Fruit fly (Drosophila melanogaster) whole organism, prepupa: Measurements from ENCODE around the gene anchor.

ENCODE experiments used
- Blimp-1 ChIP-seq: fragments of 200-800 bp; sonication (Bioruptor generic); optimal IDR thresholded peaks from 3 replicates; lab custom pipeline; 2017; ENCODE audit warnings: missing biosample characterization, missing genetic modification characterization, mild to moderate bottlenecking, moderate library complexity, missing genetic modification reagents
- CG10631 ChIP-seq: fragments of 200-800 bp; sonication (Bioruptor generic); optimal IDR thresholded peaks from 2 replicates; lab custom pipeline; 2016; ENCODE audit warnings: missing biosample characterization, missing genetic modification characterization
- CG11294 ChIP-seq: fragments of 200-800 bp; sonication (Bioruptor generic); IDR thresholded peaks from 2 replicates; pipeline ENCODE4 v1.3.6; 2022; ENCODE audit warnings: missing biosample characterization, missing genetic modification characterization
- CG11762 ChIP-seq: fragments of 200-800 bp; sonication (Bioruptor generic); optimal IDR thresholded peaks from 3 replicates; lab custom pipeline; 2016; ENCODE audit warnings: missing biosample characterization, missing genetic modification characterization; ENCODE audit not compliant: insufficient read depth
- CG11902 ChIP-seq: fragments of 200-800 bp; sonication (Bioruptor generic); optimal IDR thresholded peaks from 3 replicates; lab custom pipeline; 2016; ENCODE audit warnings: missing biosample characterization, missing genetic modification characterization
- CG15336 ChIP-seq: fragments of 200-800 bp; sonication (Bioruptor generic); IDR thresholded peaks from 2 replicates; pipeline ENCODE4 v1.3.6; 2022; ENCODE audit warnings: missing biosample characterization, missing genetic modification characterization
- CG1621 ChIP-seq: fragments of 200-800 bp; sonication (Bioruptor generic); optimal IDR thresholded peaks from 3 replicates; lab custom pipeline; 2018; ENCODE audit warnings: missing biosample characterization, mild to moderate bottlenecking, missing genetic modification characterization
- CG3032 ChIP-seq: fragments of 200-800 bp; optimal IDR thresholded peaks from 2 replicates; lab custom pipeline; 2019; ENCODE audit warnings: missing biosample characterization, mild to moderate bottlenecking, missing genetic modification characterization, moderate library complexity
- CG31627 ChIP-seq: fragments of 200-800 bp; sonication (Bioruptor generic); optimal IDR thresholded peaks from 3 replicates; lab custom pipeline; 2016; ENCODE audit warnings: missing biosample characterization, missing genetic modification characterization
- CG3919 ChIP-seq: fragments of 200-800 bp; sonication (Bioruptor generic); optimal IDR thresholded peaks from 3 replicates; lab custom pipeline; 2016; ENCODE audit warnings: missing biosample characterization, missing genetic modification characterization
- CG4318 ChIP-seq: fragments of 200-800 bp; sonication (Bioruptor generic); optimal IDR thresholded peaks from 3 replicates; lab custom pipeline; 2017; ENCODE audit warnings: missing biosample characterization, mild to moderate bottlenecking, missing genetic modification characterization
- CG6163 ChIP-seq: fragments of 200-800 bp; sonication (Bioruptor generic); IDR thresholded peaks from 3 replicates; pipeline ENCODE4 v1.3.6; 2022; ENCODE audit warnings: missing biosample characterization, missing genetic modification characterization
- CG6276 ChIP-seq: fragments of 200-800 bp; sonication (Bioruptor generic); optimal IDR thresholded peaks from 2 replicates; lab custom pipeline; 2017; ENCODE audit warnings: missing biosample characterization, mild to moderate bottlenecking, missing genetic modification characterization
- CG6808 ChIP-seq: fragments of 200-800 bp; sonication (Bioruptor generic); optimal IDR thresholded peaks from 3 replicates; lab custom pipeline; 2017; ENCODE audit warnings: missing biosample characterization, missing genetic modification characterization, mild to moderate bottlenecking, moderate library complexity, missing genetic modification reagents
- CG6854 ChIP-seq: fragments of 200-800 bp; sonication (Bioruptor generic); optimal IDR thresholded peaks from 2 replicates; lab custom pipeline; 2017; ENCODE audit warnings: missing biosample characterization, mild to moderate bottlenecking, missing genetic modification characterization
- CG8119 ChIP-seq: fragments of 200-800 bp; sonication (Bioruptor generic); IDR thresholded peaks from 3 replicates; pipeline ENCODE4 v1.3.6; 2022; ENCODE audit warnings: missing biosample characterization, missing genetic modification characterization
- CG8632 ChIP-seq: fragments of 200-800 bp; sonication (Bioruptor generic); optimal IDR thresholded peaks from 3 replicates; lab custom pipeline; 2016; ENCODE audit warnings: missing biosample characterization, missing genetic modification characterization
- CG9139 ChIP-seq: fragments of 200-800 bp; sonication (Bioruptor generic); optimal IDR thresholded peaks from 3 replicates; lab custom pipeline; 2017; ENCODE audit warnings: missing biosample characterization, mild to moderate bottlenecking, missing genetic modification characterization
- Eip75B ChIP-seq: fragments of 200-800 bp; sonication (Bioruptor generic); optimal IDR thresholded peaks from 3 replicates; lab custom pipeline; 2016; ENCODE audit warnings: missing biosample characterization, missing genetic modification characterization
- Eip78C ChIP-seq: fragments of 200-800 bp; sonication (Bioruptor generic); peaks from one replicate; lab custom pipeline; 2016; ENCODE audit warnings: missing biosample characterization, missing genetic modification characterization
- Eip93F ChIP-seq: fragments of 200-800 bp; sonication (Bioruptor generic); optimal IDR thresholded peaks from 2 replicates; lab custom pipeline; 2016; ENCODE audit warnings: missing biosample characterization, mild to moderate bottlenecking, missing genetic modification characterization
- Ets21C ChIP-seq: fragments of 200-800 bp; sonication (Bioruptor generic); optimal IDR thresholded peaks from 3 replicates; lab custom pipeline; 2016; ENCODE audit warnings: missing biosample characterization, missing genetic modification characterization
- Gug ChIP-seq: fragments of 200-800 bp; sonication (Bioruptor generic); IDR thresholded peaks from 2 replicates; pipeline ENCODE4 v1.3.6; 2022; ENCODE audit warnings: missing biosample characterization, missing genetic modification characterization
- Hr39 ChIP-seq: fragments of 200-800 bp; sonication (Bioruptor generic); optimal IDR thresholded peaks from 2 replicates; lab custom pipeline; 2016; ENCODE audit warnings: missing biosample characterization, missing genetic modification characterization
- Hr4 ChIP-seq: fragments of 200-800 bp; sonication (Bioruptor generic); optimal IDR thresholded peaks from 3 replicates; lab custom pipeline; 2016; ENCODE audit warnings: missing biosample characterization, missing genetic modification characterization
- Lpt ChIP-seq: fragments of 200-800 bp; sonication (Bioruptor generic); optimal IDR thresholded peaks from 3 replicates; lab custom pipeline; 2016; ENCODE audit warnings: missing biosample characterization, missing genetic modification characterization
- Met ChIP-seq: fragments of 200-800 bp; sonication (Bioruptor generic); optimal IDR thresholded peaks from 3 replicates; lab custom pipeline; 2016; ENCODE audit warnings: missing biosample characterization, missing genetic modification characterization
- OdsH ChIP-seq: fragments of 200-800 bp; sonication (Bioruptor generic); optimal IDR thresholded peaks from 3 replicates; lab custom pipeline; 2016; ENCODE audit warnings: missing biosample characterization, missing genetic modification characterization
- Smox ChIP-seq: fragments of 200-800 bp; sonication (Bioruptor generic); optimal IDR thresholded peaks from 3 replicates; lab custom pipeline; 2016; ENCODE audit warnings: missing biosample characterization, missing genetic modification characterization
- Sox14 ChIP-seq: fragments of 200-800 bp; sonication (Bioruptor generic); optimal IDR thresholded peaks from 3 replicates; lab custom pipeline; 2016; ENCODE audit warnings: missing biosample characterization, missing genetic modification characterization
- Sox15 ChIP-seq: fragments of 200-800 bp; sonication (Bioruptor generic); optimal IDR thresholded peaks from 3 replicates; lab custom pipeline; 2016; ENCODE audit warnings: missing biosample characterization, missing genetic modification characterization
- achi ChIP-seq: fragments of 200-800 bp; sonication (Bioruptor generic); optimal IDR thresholded peaks from 3 replicates; lab custom pipeline; 2016; ENCODE audit warnings: missing biosample characterization, missing genetic modification characterization
- dac ChIP-seq: fragments of 200-800 bp; sonication (Bioruptor generic); optimal IDR thresholded peaks from 2 replicates; lab custom pipeline; 2017; ENCODE audit warnings: missing biosample characterization, mild to moderate bottlenecking, missing genetic modification characterization
- esn ChIP-seq: fragments of 200-800 bp; sonication (Bioruptor generic); optimal IDR thresholded peaks from 2 replicates; lab custom pipeline; 2016; ENCODE audit warnings: missing biosample characterization, mild to moderate bottlenecking, missing genetic modification characterization, moderate library complexity
- fd59A ChIP-seq: fragments of 200-800 bp; sonication (Bioruptor generic); optimal IDR thresholded peaks from 2 replicates; lab custom pipeline; 2017; ENCODE audit warnings: missing biosample characterization, mild to moderate bottlenecking, missing genetic modification characterization, missing genetic modification reagents
- fd85E ChIP-seq: fragments of 200-800 bp; sonication (Bioruptor generic); optimal IDR thresholded peaks from 3 replicates; lab custom pipeline; 2016; ENCODE audit warnings: missing biosample characterization, missing genetic modification characterization
- fkh ChIP-seq: fragments of 200-800 bp; sonication (Bioruptor generic); optimal IDR thresholded peaks from 3 replicates; lab custom pipeline; 2017; ENCODE audit warnings: missing biosample characterization, mild to moderate bottlenecking, missing genetic modification characterization, moderate library complexity
- net ChIP-seq: fragments of 200-800 bp; sonication (Bioruptor generic); optimal IDR thresholded peaks from 3 replicates; lab custom pipeline; 2016; ENCODE audit warnings: missing biosample characterization, missing genetic modification characterization
- pdm3 ChIP-seq: fragments of 200-800 bp; sonication (Bioruptor generic); optimal IDR thresholded peaks from 3 replicates; lab custom pipeline; 2016; ENCODE audit warnings: missing biosample characterization, missing genetic modification characterization
- salr ChIP-seq, 2 experiments: fragments of 200-800 bp; sonication (Bioruptor generic); optimal IDR thresholded peaks; 3 replicates each; lab custom pipeline; 2016 to 2018; ENCODE audit warnings: missing biosample characterization in 2 of 2, missing genetic modification characterization in 2 of 2, mild to moderate bottlenecking in 1 of 2
- ss ChIP-seq, 2 experiments: fragments of 200-800 bp; sonication (Bioruptor generic); optimal IDR thresholded peaks; 2 replicates in 1 of 2; 3 replicates in 1 of 2; lab custom pipeline; 2017 to 2018; ENCODE audit warnings: mild to moderate bottlenecking in 2 of 2, missing biosample characterization in 2 of 2, missing genetic modification characterization in 2 of 2, moderate library complexity in 1 of 2
- svp ChIP-seq: fragments of 200-800 bp; sonication (Bioruptor generic); peaks from one replicate; lab custom pipeline; 2016; ENCODE audit warnings: missing biosample characterization, missing genetic modification characterization
- topi ChIP-seq: fragments of 200-800 bp; sonication (Bioruptor generic); optimal IDR thresholded peaks from 3 replicates; lab custom pipeline; 2016; ENCODE audit warnings: missing biosample characterization, missing genetic modification characterization
- vri ChIP-seq: fragments of 200-800 bp; sonication (Bioruptor generic); optimal IDR thresholded peaks from 3 replicates; lab custom pipeline; 2016; ENCODE audit warnings: missing biosample characterization, mild to moderate bottlenecking, missing genetic modification characterization

Gene anchor

DNA sequence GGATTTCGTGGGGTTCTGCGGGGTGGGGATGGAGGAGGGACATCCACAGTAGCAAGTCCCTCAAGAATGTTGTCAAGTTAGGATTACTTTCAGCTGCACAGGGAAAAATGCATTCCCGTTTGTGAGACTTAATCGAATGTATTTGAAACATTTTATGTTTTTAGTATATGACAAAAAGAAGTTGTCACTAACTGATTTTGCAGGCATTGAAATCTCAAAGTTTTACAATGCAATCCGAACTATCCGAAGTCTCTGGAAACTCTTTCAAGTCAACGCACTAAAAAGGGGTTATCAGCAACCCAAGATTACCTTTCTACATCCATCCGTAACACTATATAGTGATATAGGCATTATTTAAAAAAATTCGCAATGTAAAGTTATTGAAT is 44.7 kb upstream of the anchor start (continued):
- TF ChIP-seq CG9139 (GFP tag; lab: Kevin White, UChicago) (no peak), salr (GFP tag; optimal IDR thresholded peaks at IDR 0.05; lab: Kevin White, UChicago) (peak; percentile 2 to 39), Blimp-1 (GFP tag; lab: Kevin White, UChicago) (no peak), fd59A (GFP tag; lab: Kevin White, UChicago) (peak; percentile 68), CG11902 (GFP tag; lab: Kevin White, UChicago) (peak; percentile 22), CG6163 (GFP tag; lab: Robert Waterston, UW) (peak; percentile 15; the same call in 1 of the 3 replicates), Eip93F (no peak), Hr39 (peak; percentile 43), CG3032 (peak; percentile 58), Hr4 (peak; percentile 49), Sox15 (GFP tag; lab: Kevin White, UChicago) (peak; percentile 36), CG8632 (peak; percentile 6)
- TF ChIP-seq, all 60 proteins: peak for 35

- peak; percentile 39; the same call in 1 of the 2 replicates for TF ChIP-seq CG15336 (GFP tag; lab: Robert Waterston, UW)
- TF ChIP-seq CG4318 (GFP tag; lab: Kevin White, UChicago): no peak
- peak; percentile 88 for TF ChIP-seq Eip75B (GFP tag; lab: Kevin White, UChicago)
- TF ChIP-seq CG6163 (GFP tag; lab: Robert Waterston, UW): peak; percentile 4; the same call in 1 of the 3 replicates
- TF ChIP-seq CG6276 (GFP tag; lab: Kevin White, UChicago): no peak
- peak; percentile 11; the same call in 1 of the 3 replicates for TF ChIP-seq CG8119 (GFP tag; lab: Robert Waterston, UW)
- no peak for TF ChIP-seq net (GFP tag; lab: Kevin White, UChicago)
- peak; percentile 7 to 17 for TF ChIP-seq ss (GFP tag; optimal IDR thresholded peaks at IDR 0.05; lab: Kevin White, UChicago)
- peak; percentile 100 for TF ChIP-seq svp (GFP tag; lab: Kevin White, UChicago)
- peak; percentile 2 for TF ChIP-seq Smox (GFP tag; lab: Kevin White, UChicago)
- no peak for TF ChIP-seq Ets21C (GFP tag; lab: Kevin White, UChicago)
- peak; percentile 57 for TF ChIP-seq Lpt (GFP tag; lab: Kevin White, UChicago)
- TF ChIP-seq Sox14 (GFP tag; lab: Kevin White, UChicago): peak; percentile 40
- peak; percentile 50 for TF ChIP-seq CG11762 (GFP tag; lab: Kevin White, UChicago)
- peak; percentile 39 for TF ChIP-seq achi (GFP tag; lab: Kevin White, UChicago)
- TF ChIP-seq CG9139 (GFP tag; lab: Kevin White, UChicago): peak; percentile 0
- peak; percentile 6 for TF ChIP-seq CG6808 (GFP tag; lab: Kevin White, UChicago)
- peak in 1 of 2 experiments; percentile 9 for TF ChIP-seq salr (GFP tag; optimal IDR thresholded peaks at IDR 0.05; lab: Kevin White, UChicago)
- peak; percentile 2 for TF ChIP-seq CG1621
- no peak for TF ChIP-seq CG10631 (GFP tag; lab: Kevin White, UChicago)
- TF ChIP-seq Met: peak; percentile 38
- peak; percentile 63 for TF ChIP-seq Eip78C (GFP tag; lab: Kevin White, UChicago)
- peak; percentile 100 for TF ChIP-seq Blimp-1 (GFP tag; lab: Kevin White, UChicago)
- TF ChIP-seq CG6854 (GFP tag; lab: Kevin White, UChicago): peak; percentile 80
- peak; percentile 6 for TF ChIP-seq fkh (GFP tag; lab: Kevin White, UChicago)
- no peak for TF ChIP-seq Gug
- TF ChIP-seq vri (GFP tag; lab: Kevin White, UChicago): peak; percentile 95
- peak; percentile 35 for TF ChIP-seq topi
Observed at dm6 chr3L:17577530-17578351, 43.9 kb upstream of the anchor start.

dm6 chr3L:17578413-17578812 is 43.2 kb upstream of the anchor start:
- TF ChIP-seq fd85E (GFP tag; lab: Kevin White, UChicago) (no peak), CG31627 (peak; percentile 72), CG10631 (GFP tag; lab: Kevin White, UChicago) (peak; percentile 96), CG3032 (peak; percentile 99), net (GFP tag; lab: Kevin White, UChicago) (peak; percentile 88), Eip78C (GFP tag; lab: Kevin White, UChicago) (peak; percentile 98), dac (peak; percentile 16), CG1621 (peak; percentile 81), Met (peak; percentile 75), CG6854 (GFP tag; lab: Kevin White, UChicago) (no peak), topi (peak; percentile 72), esn (peak; percentile 84), CG8632 (peak; percentile 95), CG3919 (peak; percentile 92), Eip75B (GFP tag; lab: Kevin White, UChicago) (peak; percentile 88), pdm3 (GFP tag; lab: Kevin White, UChicago) (peak; percentile 90), Blimp-1 (GFP tag; lab: Kevin White, UChicago) (no peak), OdsH (GFP tag; lab: Kevin White, UChicago) (peak; percentile 94), CG4318 (GFP tag; lab: Kevin White, UChicago) (peak; percentile 89), Lpt (GFP tag; lab: Kevin White, UChicago) (peak; percentile 52), CG11294 (GFP tag; lab: Robert Waterston, UW) (peak; percentile 82; the same call in 1 of the 2 replicates), CG11762 (GFP tag; lab: Kevin White, UChicago) (peak; percentile 85)
